Worm (Caenorhabditis elegans) whole organism, early embryonic: ENCODE measurements around the gene C23H3.5.

Experiments used
- hmg-4 ChIP-seq: fragments of 200-800 bp; sonication (Bioruptor generic); optimal IDR thresholded peaks from 2 replicates; lab custom pipeline; 2018; ENCODE audit warnings: mild to moderate bottlenecking, missing genetic modification characterization, missing compliant biosample characterization
- tra-4 ChIP-seq: sonication (generic microtip); optimal IDR thresholded peaks from 2 replicates; lab custom pipeline; 2017; ENCODE audit warnings: missing genetic modification characterization, missing compliant biosample characterization

- TF ChIP-seq tra-4 (tag; lab: Kevin White, UChicago) = no peak
- TF ChIP-seq hmg-4 (GFP tag; lab: Kevin White, UChicago) = no peak
Observed at ce11 chrII:33904-34303, 13.5 kb upstream of the C23H3.5 start, which contains the start of gene F23F1.2.
